Fruit fly (Drosophila melanogaster) ovary, adult (tissue): ENCODE data around the gene Sfp24Bd.

ENCODE experiments used
- CG17801 ChIP-seq: fragments of 200-800 bp; optimal IDR thresholded peaks from 2 replicates; lab custom pipeline; 2019; ENCODE audit warnings: missing biosample characterization, mild to moderate bottlenecking, missing genetic modification characterization, moderate library complexity; ENCODE audit not compliant: partially characterized antibody

Sfp24Bd gene

dm6 chr2L:3669034-3669433 is at the start of gene Sfp24Bd:
TSS of gene Sfp24Bd (minus strand) at chr2L:3669134.
- no peak for TF ChIP-seq CG17801 (GFP tag; lab: Kevin White, UChicago)

- no peak for TF ChIP-seq CG17801 (GFP tag; lab: Kevin White, UChicago)
Observed at dm6 chr2L:3717673-3718235, 48.8 kb upstream of the Sfp24Bd start, which contains the start of the genes lectin-24A and Shaw. TSS of gene lectin-24A (minus strand) at chr2L:3717773. TSS of gene Shaw (plus strand) at chr2L:3718185.

dm6 chr2L:3713545-3714156 is 44.7 kb upstream of the Sfp24Bd start:
- TF ChIP-seq CG17801 (GFP tag; lab: Kevin White, UChicago): no peak

- TF ChIP-seq CG17801 (GFP tag; lab: Kevin White, UChicago): no peak
Observed at dm6 chr2L:3712949-3713416, 44.0 kb upstream of the Sfp24Bd start, which contains the start of the genes CG31955 and CG2818. TSS of gene CG31955 (minus strand) at chr2L:3713105. TSS of gene CG2818 (plus strand) at chr2L:3713360.

- TF ChIP-seq CG17801 (GFP tag; lab: Kevin White, UChicago): peak; percentile 18
Observed at dm6 chr2L:3711665-3712064, 42.7 kb upstream of the Sfp24Bd start, which contains the start of gene cutlet. TSS of gene cutlet (minus strand) at chr2L:3711748.

dm6 chr2L:3706963-3707362 is 38.0 kb upstream of the Sfp24Bd start, which contains the start of gene CG31777:
TSS of gene CG31777 (minus strand) at chr2L:3707063.
- no peak for TF ChIP-seq CG17801 (GFP tag; lab: Kevin White, UChicago)

dm6 chr2L:3705438-3705921 is 36.5 kb upstream of the Sfp24Bd start, which contains the start of gene CG31778:
TSS of gene CG31778 (minus strand) at chr2L:3705488.
- no peak for TF ChIP-seq CG17801 (GFP tag; lab: Kevin White, UChicago)

- no peak for TF ChIP-seq CG17801 (GFP tag; lab: Kevin White, UChicago)
Observed at dm6 chr2L:3703260-3703659, 34.3 kb upstream of the Sfp24Bd start, which contains the start of gene CG2816. TSS of gene CG2816 (plus strand) at chr2L:3703659.

- TF ChIP-seq CG17801 (GFP tag; lab: Kevin White, UChicago): no peak
Observed at dm6 chr2L:3701526-3701925, 32.6 kb upstream of the Sfp24Bd start, which contains the start of gene CG43145. TSS of gene CG43145 (plus strand) at chr2L:3701826.

dm6 chr2L:3700990-3701389 is 32.1 kb upstream of the Sfp24Bd start, which contains the start of gene CG42467:
TSS of gene CG42467 (plus strand) at chr2L:3701290.
- TF ChIP-seq CG17801 (GFP tag; lab: Kevin White, UChicago): no peak

dm6 chr2L:3700374-3700773 is 31.4 kb upstream of the Sfp24Bd start, which contains the start of gene Sfp24C1:
TSS of gene Sfp24C1 (plus strand) at chr2L:3700674.
- no peak for TF ChIP-seq CG17801 (GFP tag; lab: Kevin White, UChicago)

dm6 chr2L:3699895-3700294 is 31.0 kb upstream of the Sfp24Bd start, which contains the start of gene CG42465:
TSS of gene CG42465 (plus strand) at chr2L:3700195.
- no peak for TF ChIP-seq CG17801 (GFP tag; lab: Kevin White, UChicago)

dm6 chr2L:3698992-3699514 is 30.1 kb upstream of the Sfp24Bd start, which contains the start of the genes CG10031 and CG42464:
TSS of gene CG10031 (minus strand) at chr2L:3699092.
TSS of gene CG42464 (plus strand) at chr2L:3699464.
- no peak for TF ChIP-seq CG17801 (GFP tag; lab: Kevin White, UChicago)

dm6 chr2L:3697772-3698171 is 28.8 kb upstream of the Sfp24Bd start, which contains the start of gene CG3604:
TSS of gene CG3604 (minus strand) at chr2L:3697872.
- TF ChIP-seq CG17801 (GFP tag; lab: Kevin White, UChicago): no peak

dm6 chr2L:3696438-3696837 is 27.5 kb upstream of the Sfp24Bd start, which contains the start of gene IM33:
TSS of gene IM33 (minus strand) at chr2L:3696658.
- TF ChIP-seq CG17801 (GFP tag; lab: Kevin White, UChicago): no peak
